Fruit fly (Drosophila melanogaster) whole organism, embryonic: ENCODE results near the gene Mrp5.

ENCODE experiments used
- Antp ChIP-seq: fragments of 200-800 bp; sonication (Bioruptor generic); optimal IDR thresholded peaks from 3 replicates; lab custom pipeline; 2016; ENCODE audit warnings: missing biosample characterization, missing genetic modification characterization
- CG1024 ChIP-seq: fragments of 200-800 bp; sonication (Bioruptor generic); IDR thresholded peaks from 2 replicates; pipeline ENCODE4 v1.3.6; 2022; ENCODE audit warnings: missing biosample characterization, missing genetic modification characterization
- CG10565 ChIP-seq: fragments of 200-800 bp; sonication (Bioruptor generic); optimal IDR thresholded peaks from 3 replicates; lab custom pipeline; 2016; ENCODE audit warnings: missing biosample characterization, mild to moderate bottlenecking, missing genetic modification characterization
- CG11696 ChIP-seq: fragments of 200-800 bp; sonication (Bioruptor generic); IDR thresholded peaks from 2 replicates; pipeline ENCODE4 v1.3.6; 2022; ENCODE audit warnings: missing biosample characterization, missing genetic modification characterization
- CG12391 ChIP-seq: fragments of 200-800 bp; sonication (Bioruptor generic); optimal IDR thresholded peaks from 3 replicates; lab custom pipeline; 2018; ENCODE audit warnings: missing biosample characterization, mild to moderate bottlenecking, missing genetic modification characterization, moderate library complexity
- CG14441 ChIP-seq: fragments of 200-800 bp; sonication (Bioruptor generic); IDR thresholded peaks from 2 replicates; pipeline ENCODE4 v1.3.6; 2022; ENCODE audit warnings: missing biosample characterization, missing genetic modification characterization
- CG15011 ChIP-seq: fragments of 200-800 bp; sonication (Bioruptor generic); optimal IDR thresholded peaks from 3 replicates; lab custom pipeline; 2018; ENCODE audit warnings: missing biosample characterization, mild to moderate bottlenecking, missing genetic modification characterization
- CG17328 ChIP-seq: fragments of 200-800 bp; sonication (Bioruptor generic); IDR thresholded peaks from 2 replicates; pipeline ENCODE4 v1.3.6; 2022; ENCODE audit warnings: missing biosample characterization, missing genetic modification characterization
- CG17359 ChIP-seq: fragments of 200-800 bp; sonication (Bioruptor generic); optimal IDR thresholded peaks from 3 replicates; lab custom pipeline; 2018; ENCODE audit warnings: missing biosample characterization, mild to moderate bottlenecking, missing genetic modification characterization, moderate library complexity
- CG17385 ChIP-seq: fragments of 200-800 bp; sonication (Bioruptor generic); optimal IDR thresholded peaks from 3 replicates; lab custom pipeline; 2018; ENCODE audit warnings: missing biosample characterization, mild to moderate bottlenecking, missing genetic modification characterization
- CG2120 ChIP-seq: fragments of 200-800 bp; sonication (Bioruptor generic); optimal IDR thresholded peaks from 3 replicates; lab custom pipeline; 2016; ENCODE audit warnings: missing biosample characterization, missing genetic modification characterization
- CG2202 ChIP-seq: fragments of 200-800 bp; sonication (Bioruptor generic); optimal IDR thresholded peaks from 2 replicates; lab custom pipeline; 2018; ENCODE audit warnings: missing biosample characterization, mild to moderate bottlenecking, missing genetic modification characterization
- CG30020 ChIP-seq: fragments of 200-800 bp; optimal IDR thresholded peaks from 2 replicates; lab custom pipeline; 2019; ENCODE audit warnings: missing biosample characterization, mild to moderate bottlenecking, missing genetic modification characterization, moderate library complexity
- CG3281 ChIP-seq: fragments of 200-800 bp; sonication (Bioruptor generic); optimal IDR thresholded peaks from 3 replicates; lab custom pipeline; 2017; ENCODE audit warnings: missing biosample characterization, mild to moderate bottlenecking, missing genetic modification characterization
- CG3726 ChIP-seq: fragments of 200-800 bp; sonication (Bioruptor generic); IDR thresholded peaks from 3 replicates; pipeline ENCODE4, ENCODE4 v1.3.6; 2022; ENCODE audit warnings: missing biosample characterization, missing genetic modification characterization
- CG4282 ChIP-seq: fragments of 200-800 bp; sonication (Bioruptor generic); optimal IDR thresholded peaks from 2 replicates; lab custom pipeline; 2016; ENCODE audit warnings: missing biosample characterization, missing genetic modification characterization
- CG43689 ChIP-seq: fragments of 200-800 bp; sonication (Bioruptor generic); IDR thresholded peaks from 2 replicates; pipeline ENCODE4 v1.3.6; 2022; ENCODE audit warnings: missing biosample characterization, missing genetic modification characterization
- CG4404 ChIP-seq: fragments of 200-800 bp; sonication (Bioruptor generic); IDR thresholded peaks from 2 replicates; pipeline ENCODE4 v1.3.6; 2022; ENCODE audit warnings: missing biosample characterization, missing genetic modification characterization
- CG4707 ChIP-seq: fragments of 200-800 bp; sonication (Bioruptor generic); optimal IDR thresholded peaks from 2 replicates; lab custom pipeline; 2018; ENCODE audit warnings: missing biosample characterization, mild to moderate bottlenecking, missing genetic modification characterization, moderate library complexity
- CG4820 ChIP-seq: fragments of 200-800 bp; sonication (Bioruptor generic); optimal IDR thresholded peaks from 3 replicates; lab custom pipeline; 2016; ENCODE audit warnings: missing biosample characterization, missing genetic modification characterization
- CG6765 ChIP-seq: fragments of 200-800 bp; sonication (Bioruptor generic); optimal IDR thresholded peaks from 3 replicates; lab custom pipeline; 2017; ENCODE audit warnings: missing biosample characterization, mild to moderate bottlenecking, missing genetic modification characterization
- CG6813 ChIP-seq: fragments of 200-800 bp; sonication (Bioruptor generic); optimal IDR thresholded peaks from 2 replicates; lab custom pipeline; 2017; ENCODE audit warnings: missing biosample characterization, missing genetic modification characterization, mild to moderate bottlenecking, moderate library complexity, missing genetic modification reagents
- CG7271 ChIP-seq: fragments of 200-800 bp; sonication (Bioruptor generic); optimal IDR thresholded peaks from 2 replicates; lab custom pipeline; 2018; ENCODE audit warnings: missing biosample characterization, mild to moderate bottlenecking, missing genetic modification characterization, moderate library complexity
- CG7786 ChIP-seq: fragments of 200-800 bp; sonication (Bioruptor generic); optimal IDR thresholded peaks from 2 replicates; lab custom pipeline; 2016; ENCODE audit warnings: missing biosample characterization, missing genetic modification characterization
- CG8089 ChIP-seq: fragments of 200-800 bp; sonication (Bioruptor generic); optimal IDR thresholded peaks from 3 replicates; lab custom pipeline; 2016; ENCODE audit warnings: missing biosample characterization, missing genetic modification characterization
- CkIIα-i1 ChIP-seq: fragments of 200-800 bp; sonication (Bioruptor generic); IDR thresholded peaks from 2 replicates; pipeline ENCODE4 v1.3.6; 2022; ENCODE audit warnings: missing biosample characterization, missing genetic modification characterization
- Dek ChIP-seq: fragments of 200-800 bp; sonication (Bioruptor generic); optimal IDR thresholded peaks from 3 replicates; lab custom pipeline; 2019; ENCODE audit warnings: missing biosample characterization, mild to moderate bottlenecking, missing genetic modification characterization, moderate library complexity
- Doc3 ChIP-seq: fragments of 200-800 bp; sonication (Bioruptor generic); IDR thresholded peaks from 3 replicates; pipeline ENCODE4 v1.3.6; 2022; ENCODE audit warnings: missing biosample characterization, missing genetic modification characterization; ENCODE audit not compliant: partially characterized antibody
- Ets65A ChIP-seq: fragments of 200-800 bp; sonication (Bioruptor generic); peaks from one replicate; lab custom pipeline; 2016; ENCODE audit warnings: missing biosample characterization, missing genetic modification characterization
- H15 ChIP-seq: fragments of 200-800 bp; sonication (Bioruptor generic); IDR thresholded peaks from 3 replicates; pipeline ENCODE4 v1.3.6; 2022; ENCODE audit warnings: missing biosample characterization, missing genetic modification characterization
- HLH54F ChIP-seq: fragments of 200-800 bp; sonication (Bioruptor generic); optimal IDR thresholded peaks from 3 replicates; lab custom pipeline; 2016; ENCODE audit warnings: missing biosample characterization, missing genetic modification characterization
- Hr78 ChIP-seq, 2 experiments: fragments of 200-800 bp in 1 of 2; fragments of >200 bp in 1 of 2; sonication (Bioruptor generic) in 1 of 2; optimal IDR thresholded peaks; 2 replicates each; lab custom pipeline; 2017 to 2019; ENCODE audit warnings: missing biosample characterization in 2 of 2, missing genetic modification characterization in 2 of 2, mild to moderate bottlenecking in 1 of 2, moderate library complexity in 1 of 2
- Med ChIP-seq: fragments of 200-800 bp; sonication (Bioruptor generic); peaks from one replicate; lab custom pipeline; 2016; ENCODE audit warnings: missing biosample characterization, missing genetic modification characterization, mild to moderate bottlenecking, inconsistent platforms, moderate library complexity
- NK7.1 ChIP-seq: fragments of 200-800 bp; sonication (Bioruptor generic); optimal IDR thresholded peaks from 3 replicates; lab custom pipeline; 2016; ENCODE audit warnings: missing biosample characterization, missing genetic modification characterization
- Usf ChIP-seq: fragments of 200-800 bp; sonication (Bioruptor generic); optimal IDR thresholded peaks from 2 replicates; lab custom pipeline; 2017; ENCODE audit warnings: missing genotype, missing biosample characterization, missing genetic modification characterization
- amos ChIP-seq: fragments of 200-800 bp; sonication (Bioruptor generic); IDR thresholded peaks from 2 replicates; pipeline ENCODE4 v1.3.6; 2022; ENCODE audit warnings: missing biosample characterization, missing genetic modification characterization; ENCODE audit not compliant: partially characterized antibody
- ap ChIP-seq: fragments of 200-800 bp; sonication (Bioruptor generic); IDR thresholded peaks from 2 replicates; pipeline ENCODE4 v1.3.6; 2022; ENCODE audit warnings: missing biosample characterization, missing genetic modification characterization
- bcd ChIP-seq: fragments of 200-800 bp; sonication (Bioruptor generic); optimal IDR thresholded peaks from 2 replicates; lab custom pipeline; 2017; ENCODE audit warnings: missing biosample characterization, mild to moderate bottlenecking, missing genetic modification characterization
- bsh ChIP-seq, 2 experiments: fragments of 200-800 bp; sonication (Bioruptor generic); optimal IDR thresholded peaks; 2 replicates each; lab custom pipeline; 2017 to 2018; ENCODE audit warnings: mild to moderate bottlenecking in 2 of 2, missing biosample characterization in 2 of 2, missing genetic modification characterization in 2 of 2, moderate library complexity in 1 of 2
- ftz-f1 ChIP-seq: fragments of 200-800 bp; sonication (Bioruptor generic); optimal IDR thresholded peaks from 2 replicates; lab custom pipeline; 2016; ENCODE audit warnings: missing biosample characterization, missing genetic modification characterization
- gcm2 ChIP-seq: fragments of 200-800 bp; sonication (Bioruptor generic); optimal IDR thresholded peaks from 2 replicates; lab custom pipeline; 2016; ENCODE audit warnings: missing biosample characterization, missing genetic modification characterization
- gsb ChIP-seq: fragments of 200-800 bp; sonication (Bioruptor generic); IDR thresholded peaks from 2 replicates; pipeline ENCODE4 v1.3.6; 2022; ENCODE audit warnings: missing biosample characterization, missing genetic modification characterization
- ham ChIP-seq: fragments of 200-800 bp; sonication (Bioruptor generic); IDR thresholded peaks from 2 replicates; pipeline ENCODE4 v1.3.6; 2022; ENCODE audit warnings: missing biosample characterization, missing genetic modification characterization
- jing ChIP-seq: fragments of 200-800 bp; sonication (Bioruptor generic); optimal IDR thresholded peaks from 2 replicates; lab custom pipeline; 2018; ENCODE audit warnings: missing biosample characterization, mild to moderate bottlenecking, missing genetic modification characterization
- mam ChIP-seq: fragments of 200-800 bp; sonication (Bioruptor generic); optimal IDR thresholded peaks from 3 replicates; lab custom pipeline; 2016; ENCODE audit warnings: missing biosample characterization, missing genetic modification characterization
- pb ChIP-seq: fragments of 200-800 bp; sonication (Bioruptor generic); optimal IDR thresholded peaks from 3 replicates; lab custom pipeline; 2016; ENCODE audit warnings: missing biosample characterization, missing genetic modification characterization
- pho ChIP-seq: fragments of 200-800 bp; sonication (Bioruptor generic); optimal IDR thresholded peaks from 2 replicates; lab custom pipeline; 2016; ENCODE audit warnings: missing biosample characterization, missing genetic modification characterization
- salm ChIP-seq: fragments of 200-800 bp; sonication (Bioruptor generic); optimal IDR thresholded peaks from 2 replicates; lab custom pipeline; 2018; ENCODE audit warnings: missing biosample characterization, mild to moderate bottlenecking, missing genetic modification characterization
- scrt ChIP-seq: fragments of 200-800 bp; sonication (Bioruptor generic); optimal IDR thresholded peaks from 2 replicates; lab custom pipeline; 2018; ENCODE audit warnings: missing biosample characterization, mild to moderate bottlenecking, missing genetic modification characterization, moderate library complexity
- stwl ChIP-seq: fragments of 200-800 bp; sonication (Bioruptor generic); optimal IDR thresholded peaks from 3 replicates; lab custom pipeline; 2018; ENCODE audit warnings: missing biosample characterization, mild to moderate bottlenecking, missing genetic modification characterization, moderate library complexity
- usp ChIP-seq: fragments of >200 bp; optimal IDR thresholded peaks from 2 replicates; lab custom pipeline; 2017; ENCODE audit warnings: missing biosample characterization, missing genetic modification characterization

Gene Mrp5

dm6 chr3R:19904865-19905373 lies 29.4 kb upstream of the Mrp5 start, which contains the start of the genes Surf6 and RhoGAP92B (continued):
- TF ChIP-seq CG4820 (peak; percentile 53), NK7.1 (peak; percentile 12), CG8089 (GFP tag; lab: Kevin White, UChicago) (peak; percentile 49), Dek (tag; lab: Kevin White, UChicago) (peak; percentile 39), usp (GFP tag; lab: Kevin White, UChicago) (no peak), pb (GFP tag; lab: Kevin White, UChicago) (peak; percentile 60), salm (tag; lab: Kevin White, UChicago) (peak; percentile 41), Usf (GFP tag; lab: Kevin White, UChicago) (no peak), CG2202 (tag; lab: Kevin White, UChicago) (peak; percentile 60), CG6813 (GFP tag; lab: Kevin White, UChicago) (peak; percentile 37), CG4404 (GFP tag; lab: Robert Waterston, UW) (no peak), ap (GFP tag; lab: Robert Waterston, UW) (no peak), jing (GFP tag; lab: Kevin White, UChicago) (no peak), CG2120 (peak; percentile 65), CG7271 (peak; percentile 5), CG17328 (GFP tag; lab: Robert Waterston, UW) (peak; percentile 30; the same call in 1 of the 2 replicates), HLH54F (GFP tag; lab: Kevin White, UChicago) (peak; percentile 58), CG17359 (tag; lab: Kevin White, UChicago) (peak; percentile 62), Med (GFP tag; lab: Kevin White, UChicago) (peak; percentile 97), CG14441 (GFP tag; lab: Robert Waterston, UW) (peak; percentile 61; the same call in 1 of the 2 replicates), gsb (GFP tag; lab: Robert Waterston, UW) (no peak), CG15011 (no peak), stwl (tag; lab: Kevin White, UChicago) (peak; percentile 89), gcm2 (GFP tag; lab: Kevin White, UChicago) (no peak), Antp (GFP tag; lab: Kevin White, UChicago) (peak; percentile 45), CG3726 (0 out of 3 replicates have a peak, but pooled peaks have one; percentile 17), CG12391 (tag; lab: Kevin White, UChicago) (peak; percentile 79), CG7786 (GFP tag; lab: Kevin White, UChicago) (peak; percentile 57), CG17385 (GFP tag; lab: Kevin White, UChicago) (peak; percentile 67), bcd (GFP tag; lab: Kevin White, UChicago) (peak; percentile 59), Doc3 (GFP tag; lab: Robert Waterston, UW) (no peak), H15 (GFP tag; lab: Robert Waterston, UW) (0 out of 3 replicates have a peak, but pooled peaks have one; percentile 23), pho (GFP tag; lab: Kevin White, UChicago) (peak; percentile 32), amos (GFP tag; lab: Robert Waterston, UW) (peak; percentile 41; the same call in 1 of the 2 replicates), CG4282 (GFP tag; lab: Kevin White, UChicago) (peak; percentile 11), CG1024 (GFP tag; lab: Robert Waterston, UW) (no peak), ham (GFP tag; lab: Robert Waterston, UW) (no peak), CG3281 (GFP tag; lab: Kevin White, UChicago) (peak; percentile 73), bsh (GFP tag; optimal IDR thresholded peaks at IDR 0.05; lab: Kevin White, UChicago) (peak; percentile 4 to 56), CG10565 (GFP tag; lab: Kevin White, UChicago) (no peak), scrt (peak; percentile 56), mam (GFP tag; lab: Kevin White, UChicago) (peak; percentile 71), CG30020 (peak; percentile 51), CG6765 (GFP tag; lab: Kevin White, UChicago) (peak; percentile 75), CG4707 (GFP tag; lab: Kevin White, UChicago) (no peak), CG11696 (GFP tag; lab: Robert Waterston, UW) (no peak), Hr78 (GFP tag; optimal IDR thresholded peaks at IDR 0.05; lab: Kevin White, UChicago) (peak in 1 of 2 experiments; percentile 98), CG43689 (GFP tag; lab: Robert Waterston, UW) (no peak), CkIIα-i1 (GFP tag; lab: Robert Waterston, UW) (no peak), Ets65A (GFP tag; lab: Kevin White, UChicago) (peak; percentile 94), ftz-f1 (GFP tag; lab: Kevin White, UChicago) (peak; percentile 51)
